Worm (Caenorhabditis elegans): ENCODE measurements around the gene Y47D7A.11.

Gene Y47D7A.11

ce11 chrV:4396257-4396656 lies 31.8 kb downstream of the Y47D7A.11 start, which contains the start of gene F13A2.3:
TSS of gene F13A2.3 (minus strand) at chrV:4396357.
- no peak for TF ChIP-seq unc-62 (GFP tag; optimal IDR thresholded peaks at IDR 0.05)
- TF ChIP-seq ztf-11 (tag; optimal IDR thresholded peaks at IDR 0.05), result no peak
- no peak for TF ChIP-seq sma-9 (GFP tag; optimal IDR thresholded peaks at IDR 0.05)
- TF ChIP-seq sma-9 (tag; optimal IDR thresholded peaks at IDR 0.05), result no peak
- no peak for TF ChIP-seq lsy-2 (tag; optimal IDR thresholded peaks at IDR 0.05)
- TF ChIP-seq fos-1 (tag; optimal IDR thresholded peaks at IDR 0.05), result no peak
- TF ChIP-seq gmeb-1 (tag; optimal IDR thresholded peaks at IDR 0.05), result no peak

- TF ChIP-seq unc-62 (GFP tag; optimal IDR thresholded peaks at IDR 0.05), result no peak
Observed at ce11 chrV:4387916-4388315, 40.2 kb downstream of the Y47D7A.11 start.

- TF ChIP-seq nhr-21 (tag; optimal IDR thresholded peaks at IDR 0.05) (no peak), nhr-6 (tag; optimal IDR thresholded peaks at IDR 0.05) (no peak), C34F6.9 (tag; optimal IDR thresholded peaks at IDR 0.05) (no peak), unc-55 (GFP tag; optimal IDR thresholded peaks at IDR 0.05) (no peak), unc-62 (GFP tag; optimal IDR thresholded peaks at IDR 0.05) (no peak), aly-2 (tag; optimal IDR thresholded peaks at IDR 0.05) (no peak), nhr-25 (tag; optimal IDR thresholded peaks at IDR 0.05) (no peak), ztf-11 (tag; optimal IDR thresholded peaks at IDR 0.05) (no peak), peb-1 (tag; optimal IDR thresholded peaks at IDR 0.05) (no peak), lin-39 (tag; optimal IDR thresholded peaks at IDR 0.05) (no peak), ztf-1 (GFP tag; conservative IDR thresholded peaks at IDR 0.05) (no peak), lsy-2 (tag; optimal IDR thresholded peaks at IDR 0.05) (no peak), mab-5 (tag; optimal IDR thresholded peaks at IDR 0.05) (no peak), mdl-1 (tag; optimal IDR thresholded peaks at IDR 0.05) (no peak), skn-1 (tag; optimal IDR thresholded peaks at IDR 0.05) (no peak), R02D3.7 (tag; optimal IDR thresholded peaks at IDR 0.05) (no peak), dmd-4 (tag; optimal IDR thresholded peaks at IDR 0.05) (no peak), ztf-4 (tag; optimal IDR thresholded peaks at IDR 0.05) (no peak), egl-27 (tag; optimal IDR thresholded peaks at IDR 0.05) (no peak)
Observed at ce11 chrV:4387402-4387801, 40.7 kb downstream of the Y47D7A.11 start, which contains the start of gene F13A2.9. TSS of gene F13A2.9 (minus strand) at chrV:4387502.

- TF ChIP-seq elt-3 (tag; optimal IDR thresholded peaks at IDR 0.05) (no peak), nhr-11 (tag; optimal IDR thresholded peaks at IDR 0.05) (no peak), gmeb-1 (tag; optimal IDR thresholded peaks at IDR 0.05) (no peak), crh-2 (tag; optimal IDR thresholded peaks at IDR 0.05) (no peak), ceh-82 (tag; optimal IDR thresholded peaks at IDR 0.05) (no peak), mbf-1 (tag; optimal IDR thresholded peaks at IDR 0.05) (no peak), ZK546.5 (tag; optimal IDR thresholded peaks at IDR 0.05) (no peak), ztf-4 (tag; optimal IDR thresholded peaks at IDR 0.05) (no peak), nhr-21 (tag; optimal IDR thresholded peaks at IDR 0.05) (no peak)
Observed at ce11 chrV:4386173-4386572, 41.9 kb downstream of the Y47D7A.11 start, which contains the start of gene F13A2.10. TSS of gene F13A2.10 (minus strand) at chrV:4386273.

ce11 chrV:4384482-4384881 lies 43.6 kb downstream of the Y47D7A.11 start, which contains the start of gene F13A2.2:
TSS of gene F13A2.2 (minus strand) at chrV:4384582.
- TF ChIP-seq F13H6.1 (tag; optimal IDR thresholded peaks at IDR 0.05) (no peak), nhr-6 (tag; optimal IDR thresholded peaks at IDR 0.05) (no peak), lsy-2 (tag; optimal IDR thresholded peaks at IDR 0.05) (no peak), blmp-1 (tag; optimal IDR thresholded peaks at IDR 0.05; ENCODE audit: insufficient read depth) (no peak), nhr-11 (tag; optimal IDR thresholded peaks at IDR 0.05) (no peak), R02D3.7 (tag; optimal IDR thresholded peaks at IDR 0.05) (no peak), aly-2 (tag; optimal IDR thresholded peaks at IDR 0.05) (no peak), lin-13 (GFP tag; optimal IDR thresholded peaks at IDR 0.05) (no peak), nhr-25 (tag; optimal IDR thresholded peaks at IDR 0.05) (no peak), zag-1 (tag; optimal IDR thresholded peaks at IDR 0.05) (no peak), unc-39 (tag; optimal IDR thresholded peaks at IDR 0.05) (no peak)

ce11 chrV:4382298-4382697 lies 45.8 kb downstream of the Y47D7A.11 start, which contains the start of gene F13A2.1:
TSS of gene F13A2.1 (minus strand) at chrV:4382398.
- TF ChIP-seq sma-3 (GFP tag; optimal IDR thresholded peaks at IDR 0.05) (no peak), nhr-25 (tag; optimal IDR thresholded peaks at IDR 0.05) (no peak), nhr-11 (tag; optimal IDR thresholded peaks at IDR 0.05) (no peak), nhr-237 (tag; optimal IDR thresholded peaks at IDR 0.05) (no peak), crh-2 (tag; optimal IDR thresholded peaks at IDR 0.05) (no peak), nhr-77 (tag; optimal IDR thresholded peaks at IDR 0.05) (no peak), nhr-129 (tag; optimal IDR thresholded peaks at IDR 0.05) (no peak), sem-4 (tag; optimal IDR thresholded peaks at IDR 0.05) (no peak), egl-27 (tag; optimal IDR thresholded peaks at IDR 0.05) (no peak), alr-1 (tag; optimal IDR thresholded peaks at IDR 0.05) (no peak), ceh-82 (tag; optimal IDR thresholded peaks at IDR 0.05) (no peak), aly-2 (tag; optimal IDR thresholded peaks at IDR 0.05) (no peak), nhr-12 (tag; optimal IDR thresholded peaks at IDR 0.05) (no peak), R02D3.7 (tag; optimal IDR thresholded peaks at IDR 0.05) (no peak), blmp-1 (tag; optimal IDR thresholded peaks at IDR 0.05; ENCODE audit: insufficient read depth) (no peak), ama-1 (optimal IDR thresholded peaks at IDR 0.05) (no peak), nhr-23 (tag; optimal IDR thresholded peaks at IDR 0.05) (no peak), mab-5 (tag; optimal IDR thresholded peaks at IDR 0.05) (no peak)
